Worm (Caenorhabditis elegans) whole organism, early embryonic: ENCODE data around the gene clec-215.

Source experiments
- B0310.2 ChIP-seq: sonication (generic microtip); optimal IDR thresholded peaks from 2 replicates; lab custom pipeline; 2016; ENCODE audit warnings: mild to moderate bottlenecking, missing genetic modification characterization, missing compliant biosample characterization
- F13C5.2 ChIP-seq: sonication (generic microtip); optimal IDR thresholded peaks from 2 replicates; lab custom pipeline; 2017; ENCODE audit warnings: mild to moderate bottlenecking, missing genetic modification characterization, inconsistent platforms, missing compliant biosample characterization
- aly-1 ChIP-seq: sonication (generic microtip); optimal IDR thresholded peaks from 2 replicates; lab custom pipeline; 2016; ENCODE audit warnings: missing genetic modification characterization, missing compliant biosample characterization
- ama-1 ChIP-seq: fragments of 150-350 bp; optimal IDR thresholded peaks from 2 replicates; lab custom pipeline; 2014
- ceh-13 ChIP-seq: fragments of 200-800 bp; sonication (Bioruptor generic); optimal IDR thresholded peaks from 2 replicates; lab custom pipeline; 2018; ENCODE audit warnings: mild to moderate bottlenecking, missing genetic modification characterization, missing compliant biosample characterization
- ceh-36 ChIP-seq: sonication (generic microtip); optimal IDR thresholded peaks from 2 replicates; lab custom pipeline; 2016; ENCODE audit warnings: missing genetic modification characterization, inconsistent platforms, missing compliant biosample characterization
- ets-7 ChIP-seq: sonication (generic microtip); optimal IDR thresholded peaks from 2 replicates; lab custom pipeline; 2016; ENCODE audit warnings: missing genotype, missing genetic modification characterization, missing compliant biosample characterization
- flt-1 ChIP-seq: fragments of 200-800 bp; sonication (Bioruptor generic); IDR thresholded peaks from 2 replicates; pipeline ENCODE4 v1.3.6; 2022; ENCODE audit warnings: missing genetic modification characterization, missing compliant biosample characterization
- hmbx-1 ChIP-seq: sonication (generic microtip); optimal IDR thresholded peaks from 2 replicates; lab custom pipeline; 2016; ENCODE audit warnings: mild to moderate bottlenecking, missing genetic modification characterization, missing compliant biosample characterization
- hmg-4 ChIP-seq: fragments of 200-800 bp; sonication (Bioruptor generic); optimal IDR thresholded peaks from 2 replicates; lab custom pipeline; 2018; ENCODE audit warnings: mild to moderate bottlenecking, missing genetic modification characterization, missing compliant biosample characterization
- hnd-1 ChIP-seq: sonication (generic microtip); optimal IDR thresholded peaks from 2 replicates; lab custom pipeline; 2016; ENCODE audit warnings: missing genetic modification characterization, missing compliant biosample characterization
- pes-1 ChIP-seq: fragments of 200-800 bp; sonication (Bioruptor generic); IDR thresholded peaks from 2 replicates; pipeline ENCODE4 v1.3.6; 2022; ENCODE audit warnings: missing genetic modification reagents, missing genetic modification characterization, missing compliant biosample characterization
- scrt-1 ChIP-seq: fragments of 200-800 bp; sonication (Bioruptor generic); IDR thresholded peaks from 2 replicates; pipeline ENCODE4 v1.3.6; 2022; ENCODE audit warnings: missing genetic modification characterization, missing compliant biosample characterization
- sea-1 ChIP-seq: fragments of 200-800 bp; sonication (Bioruptor generic); conservative IDR thresholded peaks from 2 replicates; pipeline ENCODE4 v1.3.6; 2022; ENCODE audit warnings: missing genetic modification characterization, missing compliant biosample characterization
- tbx-11 ChIP-seq: fragments of 200-800 bp; sonication (Bioruptor generic); IDR thresholded peaks from 2 replicates; pipeline ENCODE4 v1.3.6; 2022; ENCODE audit warnings: missing genetic modification characterization, missing compliant biosample characterization
- tbx-37 ChIP-seq: fragments of 200-800 bp; sonication (Bioruptor generic); conservative IDR thresholded peaks from 2 replicates; pipeline ENCODE4 v1.3.6; 2022; ENCODE audit warnings: missing genetic modification reagents, missing genetic modification characterization, missing compliant biosample characterization
- tra-4 ChIP-seq: sonication (generic microtip); optimal IDR thresholded peaks from 2 replicates; lab custom pipeline; 2017; ENCODE audit warnings: missing genetic modification characterization, missing compliant biosample characterization

The clec-215 gene

DNA sequence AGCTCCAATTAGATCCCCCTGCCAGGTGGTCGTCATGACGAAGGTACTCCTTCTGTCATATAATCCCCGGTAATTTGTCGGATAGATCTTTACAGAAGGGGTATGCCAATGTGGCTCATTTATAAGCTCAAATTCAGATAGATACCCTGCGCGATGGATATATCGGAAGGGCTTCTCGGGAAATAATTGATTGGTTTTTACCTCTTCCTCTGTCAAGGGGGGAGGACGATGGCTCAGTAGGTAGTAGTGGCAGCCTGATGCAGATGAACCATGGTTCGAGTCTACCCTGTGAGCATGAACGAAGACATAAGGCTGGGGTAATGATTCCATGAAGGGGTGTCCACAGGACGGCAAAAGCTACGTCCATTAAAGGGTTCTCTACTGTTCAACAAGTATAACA, 35.0 kb downstream of the clec-215 start:
- TF ChIP-seq hmg-4 (GFP tag; lab: Kevin White, UChicago), result no peak
- TF ChIP-seq hnd-1, result no peak
- TF ChIP-seq scrt-1 (GFP tag; lab: Robert Waterston, UW), result no peak
- no peak for TF ChIP-seq sea-1 (GFP tag; lab: Robert Waterston, UW)
- TF ChIP-seq ceh-36 (tag; lab: Kevin White, UChicago), result no peak
- TF ChIP-seq F13C5.2 (tag; lab: Kevin White, UChicago), result no peak
- TF ChIP-seq ceh-13, result no peak
- TF ChIP-seq tbx-11 (GFP tag; lab: Robert Waterston, UW), result no peak
- no peak for TF ChIP-seq aly-1 (tag; lab: Kevin White, UChicago)
- TF ChIP-seq tra-4, result no peak
- TF ChIP-seq B0310.2 (tag; lab: Kevin White, UChicago), result no peak

- TF ChIP-seq tbx-37 (GFP tag; lab: Robert Waterston, UW), result no peak
- no peak for TF ChIP-seq hmg-4 (GFP tag; lab: Kevin White, UChicago)
- TF ChIP-seq B0310.2 (tag; lab: Kevin White, UChicago), result no peak
- no peak for TF ChIP-seq hnd-1
- no peak for TF ChIP-seq F13C5.2 (tag; lab: Kevin White, UChicago)
- TF ChIP-seq pes-1, result no peak
- TF ChIP-seq ama-1 (lab: Kevin White, UChicago), result no peak
- TF ChIP-seq ets-7 (tag; lab: Kevin White, UChicago), result no peak
- TF ChIP-seq ceh-36 (tag; lab: Kevin White, UChicago), result no peak
- TF ChIP-seq tbx-11 (GFP tag; lab: Robert Waterston, UW), result no peak
- no peak for TF ChIP-seq aly-1 (tag; lab: Kevin White, UChicago)
- no peak for TF ChIP-seq sea-1 (GFP tag; lab: Robert Waterston, UW)
Measured at ce11 chrV:7649963-7650362, 37.8 kb downstream of the clec-215 start.

DNA sequence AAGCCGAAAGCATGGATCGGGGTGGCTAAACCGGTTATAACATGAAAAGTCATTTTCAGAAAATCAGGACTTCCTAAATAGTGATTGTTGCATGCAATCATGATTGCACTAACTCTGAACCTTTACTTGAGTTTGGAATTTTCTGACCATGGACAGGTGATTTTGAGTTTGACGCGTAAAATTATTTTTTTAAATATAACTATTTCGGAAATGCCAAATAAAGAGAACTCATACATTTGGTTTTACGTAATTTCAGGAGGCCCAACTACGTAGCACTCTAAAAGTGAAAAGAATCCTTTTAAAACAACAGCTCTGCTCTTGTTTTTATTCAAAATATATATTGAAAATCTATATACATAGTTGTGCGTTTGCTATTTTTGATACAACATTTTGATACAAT, 39.6 kb downstream of the clec-215 start, which contains the start of gene srh-234:
srh-234 (minus strand) TSS at position 101 of the 400 bp plus-strand sequence.
- TF ChIP-seq ama-1 (lab: Kevin White, UChicago), result no peak
- TF ChIP-seq tbx-11 (GFP tag; lab: Robert Waterston, UW), result no peak
- no peak for TF ChIP-seq sea-1 (GFP tag; lab: Robert Waterston, UW)
- TF ChIP-seq flt-1 (GFP tag; lab: Robert Waterston, UW), result no peak
- TF ChIP-seq hmbx-1 (tag; lab: Kevin White, UChicago), result no peak
- no peak for TF ChIP-seq hnd-1
- no peak for TF ChIP-seq hmg-4 (GFP tag; lab: Kevin White, UChicago)
- no peak for TF ChIP-seq scrt-1 (GFP tag; lab: Robert Waterston, UW)
- TF ChIP-seq ceh-36 (tag; lab: Kevin White, UChicago), result no peak

DNA sequence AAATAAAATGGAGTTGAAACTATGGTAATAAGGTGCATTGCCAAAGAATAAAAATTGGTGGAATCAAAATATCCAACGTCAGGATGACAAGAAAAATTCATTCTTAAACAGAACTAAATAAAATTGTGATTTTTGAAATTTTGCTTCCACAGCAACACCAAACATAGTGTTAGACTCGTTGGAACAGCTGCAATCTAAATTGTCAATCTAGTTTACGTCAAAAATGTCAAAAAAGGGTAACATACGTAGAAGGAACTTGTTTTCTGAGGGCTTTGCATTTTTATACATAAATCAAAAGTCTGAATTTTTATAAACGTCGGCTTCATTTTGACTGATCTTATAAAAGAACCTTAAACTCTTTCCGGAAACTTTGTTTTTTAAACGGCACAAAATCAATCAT, 41.4 kb downstream of the clec-215 start, which contains the start of gene srh-200:
srh-200 (minus strand) TSS at position 101 of the 400 bp plus-strand sequence.
- TF ChIP-seq F13C5.2 (tag; lab: Kevin White, UChicago) (no peak), hnd-1 (no peak), hmbx-1 (tag; lab: Kevin White, UChicago) (no peak), ama-1 (lab: Kevin White, UChicago) (no peak), B0310.2 (tag; lab: Kevin White, UChicago) (no peak), pes-1 (no peak)
